Fruit fly (Drosophila melanogaster) whole organism, embryonic: Measurements from ENCODE around the gene MsrA.
A peak's percentile ranks its signal among the peaks of the same experiment; 100 is the strongest.

ENCODE experiments used
- ATbp ChIP-seq: fragments of 200-800 bp; sonication (Bioruptor generic); optimal IDR thresholded peaks from 2 replicates; lab custom pipeline; 2017; ENCODE audit warnings: missing biosample characterization, mild to moderate bottlenecking, missing genetic modification characterization, missing genetic modification reagents
- B-H1 ChIP-seq: fragments of 200-800 bp; sonication (Bioruptor generic); IDR thresholded peaks from 3 replicates; pipeline ENCODE4 v1.3.6; 2022; ENCODE audit warnings: missing biosample characterization, missing genetic modification characterization
- BEAF-32 ChIP-seq: fragments of 200-800 bp; sonication (Bioruptor generic); optimal IDR thresholded peaks from 3 replicates; lab custom pipeline; 2017; ENCODE audit warnings: missing biosample characterization, missing genetic modification characterization, mild to moderate bottlenecking, moderate library complexity, missing genetic modification reagents
- Bgb ChIP-seq: fragments of 200-800 bp; sonication (Bioruptor generic); IDR thresholded peaks from 2 replicates; pipeline ENCODE4 v1.3.6; 2022; ENCODE audit warnings: missing biosample characterization, missing genetic modification characterization; ENCODE audit not compliant: partially characterized antibody
- CG11247 ChIP-seq: fragments of 200-800 bp; sonication (Bioruptor generic); IDR thresholded peaks from 2 replicates; pipeline ENCODE4 v1.3.6; 2022; ENCODE audit warnings: missing biosample characterization, missing genetic modification characterization
- CG13287 ChIP-seq: fragments of 200-800 bp; sonication (Bioruptor generic); IDR thresholded peaks from 2 replicates; pipeline ENCODE4 v1.3.6; 2022; ENCODE audit warnings: missing biosample characterization, missing genetic modification characterization; ENCODE audit not compliant: partially characterized antibody
- CG14014 ChIP-seq: fragments of 200-800 bp; sonication (Bioruptor generic); IDR thresholded peaks from 2 replicates; pipeline ENCODE4 v1.3.6; 2022; ENCODE audit warnings: missing biosample characterization, missing genetic modification characterization
- CG14667 ChIP-seq: fragments of 200-800 bp; sonication (Bioruptor generic); IDR thresholded peaks from 2 replicates; pipeline ENCODE4 v1.3.6; 2022; ENCODE audit warnings: missing biosample characterization, missing genetic modification characterization
- CG17612 ChIP-seq: fragments of 200-800 bp; sonication (Bioruptor generic); IDR thresholded peaks from 2 replicates; pipeline ENCODE4 v1.3.6; 2022; ENCODE audit warnings: missing biosample characterization, missing genetic modification characterization
- CG2875 ChIP-seq: fragments of 200-800 bp; sonication (Bioruptor generic); optimal IDR thresholded peaks from 2 replicates; lab custom pipeline; 2017; ENCODE audit warnings: missing biosample characterization, mild to moderate bottlenecking, missing genetic modification characterization, missing genetic modification reagents
- CG30403 ChIP-seq: fragments of 200-800 bp; sonication (Bioruptor generic); optimal IDR thresholded peaks from 3 replicates; lab custom pipeline; 2016; ENCODE audit warnings: missing biosample characterization, missing genetic modification characterization
- CG3065 ChIP-seq: fragments of 200-800 bp; sonication (Bioruptor generic); optimal IDR thresholded peaks from 2 replicates; lab custom pipeline; 2016; ENCODE audit warnings: missing biosample characterization, missing genetic modification characterization
- CG3163 ChIP-seq: fragments of 200-800 bp; sonication (Bioruptor generic); optimal IDR thresholded peaks from 3 replicates; lab custom pipeline; 2016; ENCODE audit warnings: missing biosample characterization, missing genetic modification characterization
- CG32772 ChIP-seq: fragments of 200-800 bp; sonication (Bioruptor generic); IDR thresholded peaks from 2 replicates; pipeline ENCODE4 v1.3.6; 2022; ENCODE audit warnings: missing biosample characterization, missing genetic modification characterization
- CG3407 ChIP-seq: fragments of 200-800 bp; sonication (Bioruptor generic); optimal IDR thresholded peaks from 2 replicates; lab custom pipeline; 2018; ENCODE audit warnings: missing biosample characterization, mild to moderate bottlenecking, missing genetic modification characterization
- CG34376 ChIP-seq: fragments of 200-800 bp; sonication (Bioruptor generic); optimal IDR thresholded peaks from 2 replicates; lab custom pipeline; 2018; ENCODE audit warnings: missing biosample characterization, mild to moderate bottlenecking, missing genetic modification characterization
- CG3726 ChIP-seq: fragments of 200-800 bp; sonication (Bioruptor generic); IDR thresholded peaks from 3 replicates; pipeline ENCODE4, ENCODE4 v1.3.6; 2022; ENCODE audit warnings: missing biosample characterization, missing genetic modification characterization
- CG4730 ChIP-seq: fragments of 200-800 bp; sonication (Bioruptor generic); IDR thresholded peaks from 2 replicates; pipeline ENCODE4 v1.3.6; 2022; ENCODE audit warnings: missing biosample characterization, missing genetic modification characterization
- CG7786 ChIP-seq: fragments of 200-800 bp; sonication (Bioruptor generic); optimal IDR thresholded peaks from 2 replicates; lab custom pipeline; 2016; ENCODE audit warnings: missing biosample characterization, missing genetic modification characterization
- CG8290 ChIP-seq, 3 experiments: fragments of 200-800 bp; sonication (Bioruptor generic); optimal IDR thresholded peaks; 2 replicates each; lab custom pipeline; 2016 to 2019; ENCODE audit warnings: missing biosample characterization in 3 of 3, missing genetic modification characterization in 3 of 3, mild to moderate bottlenecking in 2 of 3, moderate library complexity in 1 of 3
- CG8924 ChIP-seq: fragments of 200-800 bp; optimal IDR thresholded peaks from 3 replicates; lab custom pipeline; 2019; ENCODE audit warnings: missing biosample characterization, mild to moderate bottlenecking, missing genetic modification characterization, moderate library complexity
- CG9876 ChIP-seq: fragments of 200-800 bp; sonication (Bioruptor generic); optimal IDR thresholded peaks from 2 replicates; lab custom pipeline; 2016; ENCODE audit warnings: missing biosample characterization, missing genetic modification characterization
- Dll ChIP-seq: fragments of 200-800 bp; sonication (Bioruptor generic); IDR thresholded peaks from 4 replicates; pipeline ENCODE4 v1.3.6; 2022; ENCODE audit warnings: missing biosample characterization, missing genetic modification characterization; ENCODE audit not compliant: partially characterized antibody
- ERR ChIP-seq: fragments of 200-800 bp; sonication (Bioruptor generic); optimal IDR thresholded peaks from 2 replicates; lab custom pipeline; 2016; ENCODE audit warnings: missing biosample characterization, missing genetic modification characterization
- H15 ChIP-seq: fragments of 200-800 bp; sonication (Bioruptor generic); IDR thresholded peaks from 3 replicates; pipeline ENCODE4 v1.3.6; 2022; ENCODE audit warnings: missing biosample characterization, missing genetic modification characterization
- Kr ChIP-seq: fragments of 200-800 bp; sonication (Bioruptor generic); optimal IDR thresholded peaks from 2 replicates; lab custom pipeline; 2017; ENCODE audit warnings: missing biosample characterization, mild to moderate bottlenecking, missing genetic modification characterization
- Lhr ChIP-seq: fragments of 200-800 bp; sonication (Bioruptor generic); optimal IDR thresholded peaks from 3 replicates; lab custom pipeline; 2017; ENCODE audit warnings: mild to moderate bottlenecking, missing biosample characterization, missing genetic modification reagents, missing genetic modification characterization
- MBD-R2 ChIP-seq: fragments of 200-800 bp; sonication (Bioruptor generic); IDR thresholded peaks from 2 replicates; pipeline ENCODE4 v1.3.6; 2022; ENCODE audit warnings: missing biosample characterization, missing genetic modification characterization
- MESR4 ChIP-seq: fragments of 200-800 bp; sonication (Bioruptor generic); optimal IDR thresholded peaks from 2 replicates; lab custom pipeline; 2018; ENCODE audit warnings: missing biosample characterization, mild to moderate bottlenecking, missing genetic modification characterization, moderate library complexity
- Myb ChIP-seq: fragments of 200-800 bp; sonication (Bioruptor generic); optimal IDR thresholded peaks from 2 replicates; lab custom pipeline; 2016; ENCODE audit warnings: missing biosample characterization, missing genetic modification characterization
- Nf-YA ChIP-seq: fragments of 200-800 bp; sonication (Bioruptor generic); IDR thresholded peaks from 2 replicates; pipeline ENCODE4 v1.3.6; 2022; ENCODE audit warnings: missing biosample characterization, missing genetic modification characterization
- Sry-δ ChIP-seq: fragments of 200-800 bp; sonication (Bioruptor generic); optimal IDR thresholded peaks from 2 replicates; lab custom pipeline; 2016; ENCODE audit warnings: missing biosample characterization, missing genetic modification characterization
- Stat92E ChIP-seq, 3 experiments: fragments of >200 bp in 2 of 3; fragments of 200-800 bp in 1 of 3; sonication (Bioruptor generic) in 1 of 3; optimal IDR thresholded peaks; 2 replicates each; lab custom pipeline; 2017 to 2019; ENCODE audit warnings: missing biosample characterization in 3 of 3, missing genetic modification characterization in 3 of 3, mild to moderate bottlenecking in 1 of 3, moderate library complexity in 1 of 3
- crp ChIP-seq, 2 experiments: fragments of 200-800 bp; sonication (Bioruptor generic); optimal IDR thresholded peaks; 2 replicates in 1 of 2; 3 replicates in 1 of 2; lab custom pipeline; 2017; ENCODE audit warnings: missing biosample characterization in 2 of 2, missing genetic modification characterization in 2 of 2, mild to moderate bottlenecking in 1 of 2, moderate library complexity in 1 of 2
- emc ChIP-seq: fragments of 200-800 bp; sonication (Bioruptor generic); optimal IDR thresholded peaks from 2 replicates; lab custom pipeline; 2016; ENCODE audit warnings: missing biosample characterization, missing genetic modification characterization
- esg ChIP-seq: fragments of 200-800 bp; sonication (Bioruptor generic); conservative IDR thresholded peaks from 2 replicates; pipeline ENCODE4 v1.3.6; 2022; ENCODE audit warnings: missing biosample characterization, missing genetic modification characterization
- fd3F ChIP-seq: fragments of 200-800 bp; sonication (Bioruptor generic); optimal IDR thresholded peaks from 2 replicates; lab custom pipeline; 2018; ENCODE audit warnings: missing biosample characterization, mild to moderate bottlenecking, missing genetic modification characterization, moderate library complexity
- gsb-n ChIP-seq: fragments of 200-800 bp; sonication (Bioruptor generic); optimal IDR thresholded peaks from 3 replicates; lab custom pipeline; 2018; ENCODE audit warnings: missing biosample characterization, mild to moderate bottlenecking, missing genetic modification characterization
- ken ChIP-seq: fragments of 200-800 bp; sonication (Bioruptor generic); IDR thresholded peaks from 3 replicates; pipeline ENCODE4 v1.3.6; 2022; ENCODE audit warnings: missing biosample characterization, missing genetic modification characterization
- kni ChIP-seq: fragments of 200-800 bp; sonication (Bioruptor generic); optimal IDR thresholded peaks from 3 replicates; lab custom pipeline; 2017; ENCODE audit warnings: mild to moderate bottlenecking, missing biosample characterization, missing genetic modification reagents, missing genetic modification characterization
- pnt ChIP-seq: fragments of 200-800 bp; sonication (Bioruptor generic); optimal IDR thresholded peaks from 3 replicates; lab custom pipeline; 2016; ENCODE audit warnings: missing biosample characterization, missing genetic modification characterization
- pros ChIP-seq: fragments of 200-800 bp; sonication (Bioruptor generic); optimal IDR thresholded peaks from 3 replicates; lab custom pipeline; 2019; ENCODE audit warnings: missing biosample characterization, mild to moderate bottlenecking, missing genetic modification characterization, moderate library complexity
- pzg ChIP-seq: fragments of 200-800 bp; sonication (Bioruptor generic); optimal IDR thresholded peaks from 3 replicates; lab custom pipeline; 2018; ENCODE audit warnings: missing biosample characterization, mild to moderate bottlenecking, missing genetic modification characterization, moderate library complexity
- slbo ChIP-seq: fragments of 200-800 bp; sonication (Bioruptor generic); IDR thresholded peaks from 2 replicates; pipeline ENCODE4 v1.3.6; 2022; ENCODE audit warnings: missing biosample characterization, missing genetic modification characterization
- sqz ChIP-seq: fragments of 200-800 bp; sonication (Bioruptor generic); optimal IDR thresholded peaks from 3 replicates; lab custom pipeline; 2018; ENCODE audit warnings: missing biosample characterization, mild to moderate bottlenecking, missing genetic modification characterization
- unc-4 ChIP-seq: fragments of 200-800 bp; sonication (Bioruptor generic); IDR thresholded peaks from 2 replicates; pipeline ENCODE4 v1.3.6; 2022; ENCODE audit warnings: missing biosample characterization, missing genetic modification characterization; ENCODE audit not compliant: partially characterized antibody
- usp ChIP-seq: fragments of >200 bp; optimal IDR thresholded peaks from 2 replicates; lab custom pipeline; 2017; ENCODE audit warnings: missing biosample characterization, missing genetic modification characterization
- z ChIP-seq: fragments of 200-800 bp; sonication (Bioruptor generic); IDR thresholded peaks from 3 replicates; pipeline ENCODE4 v1.3.6; 2022; ENCODE audit warnings: missing biosample characterization, missing genetic modification characterization

The MsrA gene

DNA sequence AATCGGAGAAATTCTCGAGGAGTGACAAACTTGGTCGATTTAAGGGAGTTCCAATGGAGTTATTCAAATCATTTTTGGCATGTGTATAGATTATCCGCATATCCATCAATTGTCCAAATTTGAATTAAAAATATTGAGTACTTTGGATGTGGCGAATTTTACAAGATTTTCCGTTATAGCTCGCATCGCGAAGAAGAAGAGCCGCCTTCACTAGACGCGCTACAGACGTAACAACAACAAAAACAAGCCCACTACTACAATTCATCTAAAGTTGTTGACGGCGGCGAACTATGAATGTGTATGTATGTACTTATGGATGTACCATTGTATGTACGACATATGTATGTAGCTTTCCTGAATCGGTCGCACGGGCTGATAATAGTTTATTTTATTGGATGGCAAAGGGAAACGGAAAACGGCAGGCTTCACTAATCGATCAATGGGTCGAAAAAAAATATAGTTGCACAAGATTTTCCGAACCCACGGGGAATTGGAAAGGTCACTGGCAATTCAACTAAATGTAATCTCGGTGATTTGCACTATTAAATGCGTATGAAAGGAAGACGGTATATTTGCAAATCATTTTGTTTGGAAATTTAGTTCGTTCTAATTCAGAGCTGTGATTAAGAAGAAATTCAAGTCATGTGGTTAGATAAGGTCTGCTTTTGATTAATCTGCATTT, 4.1 kb downstream of the MsrA start (continued):
- no peak for TF ChIP-seq kni
- no peak for TF ChIP-seq CG32772 (GFP tag; lab: Robert Waterston, UW)
- no peak for TF ChIP-seq fd3F (GFP tag; lab: Kevin White, UChicago)
- 0 out of 2 replicates have a peak, but pooled peaks have one; percentile 10 for TF ChIP-seq unc-4 (GFP tag; lab: Robert Waterston, UW)
- TF ChIP-seq MESR4 (GFP tag; lab: Kevin White, UChicago), result no peak
- no peak for TF ChIP-seq CG3726 (GFP tag; lab: Robert Waterston, UW)
- no peak for TF ChIP-seq Stat92E (GFP tag; optimal IDR thresholded peaks at IDR 0.05; lab: Kevin White, UChicago)
- TF ChIP-seq CG9876, result no peak

DNA sequence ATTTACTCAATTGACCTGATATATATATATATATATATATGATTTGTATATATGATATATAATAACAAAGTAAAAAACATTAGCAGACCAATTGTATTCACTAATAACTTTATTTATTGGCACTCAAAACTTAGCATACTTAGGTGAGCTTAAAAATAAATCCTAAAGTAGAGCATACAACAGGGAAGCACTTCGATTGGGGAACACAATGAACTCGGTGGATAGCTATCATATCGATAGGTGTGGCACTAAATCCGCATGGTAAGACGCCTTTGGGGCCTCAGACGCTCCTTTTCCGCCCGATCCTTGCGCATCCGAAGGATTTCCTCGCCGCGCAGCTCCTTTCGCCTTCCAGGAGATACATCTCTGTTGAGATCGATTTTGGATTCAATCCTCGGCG, 5.6 kb downstream of the MsrA start:
- TF ChIP-seq ERR, result no peak
- TF ChIP-seq esg, result no peak
- no peak for TF ChIP-seq Nf-YA
- no peak for TF ChIP-seq usp (GFP tag; lab: Kevin White, UChicago)
- TF ChIP-seq emc, result no peak
- peak; percentile 66 for TF ChIP-seq BEAF-32 (GFP tag; lab: Kevin White, UChicago)
- TF ChIP-seq CG3163, result no peak
- TF ChIP-seq CG34376 (GFP tag; lab: Kevin White, UChicago), result no peak
- no peak for TF ChIP-seq slbo (GFP tag; lab: Robert Waterston, UW)
- no peak for TF ChIP-seq z
- peak; percentile 50; the same call in 1 of the 4 replicates for TF ChIP-seq Dll (GFP tag; lab: Robert Waterston, UW)
- no peak for TF ChIP-seq ken (GFP tag; lab: Robert Waterston, UW)
- TF ChIP-seq CG8290 (GFP tag; optimal IDR thresholded peaks at IDR 0.05; lab: Kevin White, UChicago), result no peak
- TF ChIP-seq CG8290 (tag; optimal IDR thresholded peaks at IDR 0.05; lab: Kevin White, UChicago), result peak in 1 of 2 experiments; percentile 10
- no peak for TF ChIP-seq sqz (GFP tag; lab: Kevin White, UChicago)
- no peak for TF ChIP-seq CG8924
- no peak for TF ChIP-seq pros (GFP tag; lab: Kevin White, UChicago)
- TF ChIP-seq Lhr (GFP tag; lab: Kevin White, UChicago), result no peak
- TF ChIP-seq CG7786 (GFP tag; lab: Kevin White, UChicago), result no peak
- no peak for TF ChIP-seq pnt (GFP tag; lab: Kevin White, UChicago)
- no peak for TF ChIP-seq CG3407 (GFP tag; lab: Kevin White, UChicago)
- TF ChIP-seq CG14014 (GFP tag; lab: Robert Waterston, UW), result peak; percentile 27; the same call in 1 of the 2 replicates
- no peak for TF ChIP-seq CG2875 (GFP tag; lab: Kevin White, UChicago)
- TF ChIP-seq Bgb, result peak; percentile 34
- no peak for TF ChIP-seq B-H1 (GFP tag; lab: Robert Waterston, UW)
- no peak for TF ChIP-seq CG17612 (GFP tag; lab: Robert Waterston, UW)
- no peak for TF ChIP-seq CG11247 (GFP tag; lab: Robert Waterston, UW)
- no peak for TF ChIP-seq Myb (GFP tag; lab: Kevin White, UChicago)
- no peak for TF ChIP-seq Kr (GFP tag; lab: Kevin White, UChicago)
- TF ChIP-seq Sry-δ (GFP tag; lab: Kevin White, UChicago), result peak; percentile 38
- TF ChIP-seq CG4730 (GFP tag; lab: Robert Waterston, UW), result no peak
- peak; percentile 13 for TF ChIP-seq pzg
- TF ChIP-seq CG14667 (GFP tag; lab: Robert Waterston, UW), result no peak
- TF ChIP-seq CG3065, result no peak
- TF ChIP-seq MBD-R2 (GFP tag; lab: Robert Waterston, UW), result peak; percentile 34; the same call in 1 of the 2 replicates
- no peak for TF ChIP-seq crp (GFP tag; optimal IDR thresholded peaks at IDR 0.05; lab: Kevin White, UChicago)
- no peak for TF ChIP-seq CG30403 (GFP tag; lab: Kevin White, UChicago)
- no peak for TF ChIP-seq ATbp (GFP tag; lab: Kevin White, UChicago)
- no peak for TF ChIP-seq gsb-n (tag; lab: Kevin White, UChicago)
- TF ChIP-seq CG13287 (GFP tag; lab: Robert Waterston, UW), result peak; percentile 36; the same call in 1 of the 2 replicates
- TF ChIP-seq H15 (GFP tag; lab: Robert Waterston, UW), result no peak
